Worm (Caenorhabditis elegans): ENCODE data around the gene nphp-2.

ce11 chrV:1908542-1908941 lies 13.0 kb downstream of the nphp-2 start, which contains the start of gene srp-3:
- TF ChIP-seq lin-39 (tag; optimal IDR thresholded peaks at IDR 0.05), result no peak
- TF ChIP-seq snpc-4 (tag; optimal IDR thresholded peaks at IDR 0.05), result no peak
- no peak for TF ChIP-seq T26A8.4 (GFP tag; IDR thresholded peaks at IDR 0.05)
- TF ChIP-seq nhr-28 (tag; optimal IDR thresholded peaks at IDR 0.05), result no peak
- TF ChIP-seq mes-2 (tag; optimal IDR thresholded peaks at IDR 0.05; ENCODE audit: poor library complexity, severe bottlenecking), result no peak
- no peak for TF ChIP-seq egl-27 (tag; optimal IDR thresholded peaks at IDR 0.05)
- TF ChIP-seq ama-1 (optimal IDR thresholded peaks at IDR 0.05), result no peak
- TF ChIP-seq nhr-10 (tag; optimal IDR thresholded peaks at IDR 0.05), result no peak
- no peak for TF ChIP-seq R02D3.7 (tag; optimal IDR thresholded peaks at IDR 0.05)
